Worm (Caenorhabditis elegans) whole organism, late embryonic: Measurements from ENCODE around the gene orc-3.
"Not testable (repeated sequence)": the region's sequence is repeated elsewhere in the genome, so short reads cannot be mapped to it uniquely, and the experiment has no call there.

Experiments
- ceh-22 ChIP-seq: sonication (generic microtip); optimal IDR thresholded peaks from 2 replicates; lab custom pipeline; 2017; ENCODE audit warnings: missing biosample characterization, missing genetic modification characterization
- nfya-1 ChIP-seq: sonication (generic microtip); optimal IDR thresholded peaks from 2 replicates; lab custom pipeline; 2017; ENCODE audit warnings: missing genetic modification characterization, mild to moderate bottlenecking, missing compliant biosample characterization, antibody characterized with exemption, moderate library complexity
- npax-4 ChIP-seq: sonication (generic microtip); optimal IDR thresholded peaks from 2 replicates; lab custom pipeline; 2016; ENCODE audit warnings: missing genetic modification characterization, missing compliant biosample characterization
- pqm-1 ChIP-seq: sonication (generic microtip); optimal IDR thresholded peaks from 2 replicates; lab custom pipeline; 2016; ENCODE audit warnings: missing genetic modification characterization, missing compliant biosample characterization
- rnt-1 ChIP-seq: sonication (generic microtip); optimal IDR thresholded peaks from 2 replicates; lab custom pipeline; 2016; ENCODE audit warnings: missing genetic modification characterization, missing compliant biosample characterization
- unc-3 ChIP-seq, 2 experiments: fragments of 200-800 bp in 1 of 2; sonication (Bioruptor generic) in 1 of 2; sonication (generic microtip) in 1 of 2; conservative IDR thresholded peaks in 1 of 2; optimal IDR thresholded peaks in 1 of 2; 2 replicates each; pipeline versions ENCODE4 v1.3.6 to Lab custom; 2016 to 2022; ENCODE audit warnings: missing compliant biosample characterization in 2 of 2, missing genetic modification characterization in 2 of 2, missing genetic modification reagents in 1 of 2
- unc-86 ChIP-seq: sonication (generic microtip); optimal IDR thresholded peaks from 2 replicates; lab custom pipeline; 2016; ENCODE audit warnings: missing genetic modification characterization, missing compliant biosample characterization

DNA sequence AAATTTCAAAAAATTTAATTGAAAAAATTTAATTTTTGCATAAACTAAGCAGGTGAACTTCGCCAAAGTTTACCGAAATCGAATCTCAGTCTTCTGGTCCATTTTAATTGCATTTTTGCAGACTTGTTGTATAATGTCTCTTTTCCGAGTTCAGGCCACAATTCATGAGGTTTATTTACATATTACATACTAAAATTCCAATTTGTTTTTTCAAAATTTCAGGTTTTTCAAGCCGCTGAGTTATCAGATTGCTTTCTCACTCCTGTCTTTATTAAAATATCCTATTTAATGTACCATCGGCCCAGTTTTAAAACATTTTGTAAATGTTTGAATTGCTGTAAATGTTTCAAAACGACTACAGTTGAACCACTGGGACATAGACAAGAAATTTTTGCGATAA lies 48.6 kb downstream of the orc-3 start, which contains the start of gene fbxa-208:
- TF ChIP-seq nfya-1 (tag; lab: Kevin White, UChicago); unc-3 (GFP tag; conservative IDR thresholded peaks at IDR 0.05; lab: Robert Waterston, UW); unc-3 (tag; optimal IDR thresholded peaks at IDR 0.05; lab: Kevin White, UChicago); unc-86 (tag; lab: Kevin White, UChicago); ceh-22 (tag; lab: Kevin White, UChicago); pqm-1; npax-4 (tag; lab: Kevin White, UChicago); rnt-1 (tag; lab: Kevin White, UChicago): not testable (repeated sequence)
